Worm (Caenorhabditis elegans) whole organism, mixed stage, embryonic: ENCODE measurements around the gene F13D12.10.

Experiments used
- nhr-76 ChIP-seq: sonication (generic microtip); optimal IDR thresholded peaks from 2 replicates; lab custom pipeline; 2017; ENCODE audit warnings: missing biosample characterization, missing genetic modification characterization
- unc-39 ChIP-seq: fragments of 150-350 bp; optimal IDR thresholded peaks from 2 replicates; lab custom pipeline; 2014; ENCODE audit warnings: missing biosample characterization, missing genetic modification characterization

DNA sequence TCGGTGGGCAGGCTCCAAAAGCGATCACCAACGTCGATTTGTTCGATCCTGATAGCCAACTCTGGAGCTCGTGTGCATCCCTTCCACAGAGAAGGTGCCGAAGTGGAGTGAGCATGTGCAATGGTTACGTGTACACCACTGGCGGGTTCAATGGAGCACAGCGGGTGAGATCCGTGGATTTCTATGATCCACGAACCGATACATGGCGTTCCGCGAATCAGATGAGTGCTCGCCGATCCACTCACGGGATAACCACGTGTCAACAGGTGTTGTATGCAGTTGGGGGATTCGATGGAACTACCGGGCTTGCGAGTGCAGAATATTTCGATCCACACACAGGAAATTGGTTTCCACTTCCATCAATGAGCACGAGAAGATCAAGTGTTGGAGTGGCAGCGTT lies 22.7 kb upstream of the F13D12.10 start:
- TF ChIP-seq unc-39 (tag; lab: Kevin White, UChicago) (no peak), nhr-76 (no peak)
